Fruit fly (Drosophila melanogaster): ENCODE data around the gene pasi1.

Gene pasi1

dm6 chr3R:17794335-17795074 is 370 bp upstream of the pasi1 start, which contains the start of gene CG43102 (continued):
- peak; percentile 59 for TF ChIP-seq Dref (GFP tag; IDR thresholded peaks at IDR 0.05)
- no peak; the same call in 2 of the 3 replicates for TF ChIP-seq zen2 (GFP tag; IDR thresholded peaks at IDR 0.05; ENCODE audit: partially characterized antibody)
- no peak for TF ChIP-seq Sry-δ (GFP tag; optimal IDR thresholded peaks at IDR 0.05)
- peak; percentile 60 for TF ChIP-seq al (GFP tag; IDR thresholded peaks at IDR 0.05)
- TF ChIP-seq caup (GFP tag; optimal IDR thresholded peaks at IDR 0.05; ENCODE audit: severe bottlenecking): peak; percentile 53
- no peak for TF ChIP-seq CG10147 (GFP tag; optimal IDR thresholded peaks at IDR 0.05)
- TF ChIP-seq Dfd (GFP tag; optimal IDR thresholded peaks at IDR 0.05): no peak
- peak; percentile 77 for TF ChIP-seq Drgx (GFP tag; IDR thresholded peaks at IDR 0.05)
- peak; percentile 71 for TF ChIP-seq BEAF-32 (GFP tag; optimal IDR thresholded peaks at IDR 0.05)
- peak in 1 of 2 experiments; percentile 36 for TF ChIP-seq Eip74EF (GFP tag; optimal IDR thresholded peaks at IDR 0.05)
- no peak for TF ChIP-seq Lim3 (GFP tag; IDR thresholded peaks at IDR 0.05)
- TF ChIP-seq CG8765 (GFP tag; IDR thresholded peaks at IDR 0.05): peak; percentile 16; the same call in 1 of the 2 replicates
- peak; percentile 67 for TF ChIP-seq CG17385 (GFP tag; optimal IDR thresholded peaks at IDR 0.05)
- peak; percentile 70 for TF ChIP-seq E2f2 (GFP tag; IDR thresholded peaks at IDR 0.05)
- TF ChIP-seq CG8924 (tag; optimal IDR thresholded peaks at IDR 0.05): peak; percentile 82
- no peak for TF ChIP-seq CG9797 (GFP tag; optimal IDR thresholded peaks at IDR 0.05)
- peak; percentile 36 for TF ChIP-seq exex (tag; optimal IDR thresholded peaks at IDR 0.05)
- peak; percentile 81; the same call in 3 of the 4 replicates for TF ChIP-seq chinmo (GFP tag; IDR thresholded peaks at IDR 0.05; ENCODE audit: partially characterized antibody)
- TF ChIP-seq CG16813 (GFP tag; IDR thresholded peaks at IDR 0.05; ENCODE audit: partially characterized antibody): peak; percentile 71
- peak; percentile 33 for TF ChIP-seq CG11723 (GFP tag; optimal IDR thresholded peaks at IDR 0.05)
- no peak for TF ChIP-seq CkIIα-i1 (GFP tag; IDR thresholded peaks at IDR 0.05)
- peak; percentile 90 for TF ChIP-seq Dll (GFP tag; IDR thresholded peaks at IDR 0.05; ENCODE audit: partially characterized antibody)
- no peak for TF ChIP-seq ems (GFP tag; optimal IDR thresholded peaks at IDR 0.05)
- peak; percentile 49 for TF ChIP-seq fd96Cb (tag; optimal IDR thresholded peaks at IDR 0.05)
- TF ChIP-seq CG18476 (GFP tag; optimal IDR thresholded peaks at IDR 0.05): peak; percentile 14
- TF ChIP-seq Hand (GFP tag; optimal IDR thresholded peaks at IDR 0.05): no peak
- peak; percentile 51 for TF ChIP-seq CG13894 (tag; optimal IDR thresholded peaks at IDR 0.05)
- peak; percentile 3 for TF ChIP-seq NC2α (GFP tag; optimal IDR thresholded peaks at IDR 0.05)
- TF ChIP-seq Bgb (GFP tag; IDR thresholded peaks at IDR 0.05; ENCODE audit: partially characterized antibody): peak; percentile 69
- peak; percentile 51 to 78 for TF ChIP-seq Hr51 (GFP tag; optimal IDR thresholded peaks at IDR 0.05)
- TF ChIP-seq phol (tag; optimal IDR thresholded peaks at IDR 0.05): peak; percentile 53
- TF ChIP-seq CG7745 (tag; optimal IDR thresholded peaks at IDR 0.05): no peak
- TF ChIP-seq Doc2 (GFP tag; IDR thresholded peaks at IDR 0.05): no peak
- peak; percentile 72 for TF ChIP-seq CG12391 (tag; optimal IDR thresholded peaks at IDR 0.05)
- TF ChIP-seq CG17328 (GFP tag; IDR thresholded peaks at IDR 0.05): peak; percentile 78
- TF ChIP-seq psq (GFP tag; optimal IDR thresholded peaks at IDR 0.05): no peak
- no peak for TF ChIP-seq cad (GFP tag; optimal IDR thresholded peaks at IDR 0.05)
- peak; percentile 30 for TF ChIP-seq D19B (GFP tag; optimal IDR thresholded peaks at IDR 0.05)
- TF ChIP-seq CG34224 (GFP tag; IDR thresholded peaks at IDR 0.05; ENCODE audit: partially characterized antibody): peak; percentile 51
- no peak for TF ChIP-seq p53 (GFP tag; optimal IDR thresholded peaks at IDR 0.05)
- no peak for TF ChIP-seq Gsc (GFP tag; IDR thresholded peaks at IDR 0.05)
- TF ChIP-seq CG10654 (GFP tag; optimal IDR thresholded peaks at IDR 0.05): peak; percentile 59
- peak; percentile 61 for TF ChIP-seq CG30403 (GFP tag; optimal IDR thresholded peaks at IDR 0.05)
- TF ChIP-seq gce (GFP tag; IDR thresholded peaks at IDR 0.05): peak; percentile 47; the same call in 1 of the 3 replicates
- peak; percentile 60 for TF ChIP-seq gsb-n (tag; optimal IDR thresholded peaks at IDR 0.05)
- TF ChIP-seq sc (optimal IDR thresholded peaks at IDR 0.05): no peak
- TF ChIP-seq sc (GFP tag; optimal IDR thresholded peaks at IDR 0.05): peak; percentile 2
- peak; percentile 39 for TF ChIP-seq CG6854 (GFP tag; optimal IDR thresholded peaks at IDR 0.05)

Measured in whole organism, embryonic.